Worm (Caenorhabditis elegans): Measurements from ENCODE around the gene F44F4.10.

Gene F44F4.10

DNA sequence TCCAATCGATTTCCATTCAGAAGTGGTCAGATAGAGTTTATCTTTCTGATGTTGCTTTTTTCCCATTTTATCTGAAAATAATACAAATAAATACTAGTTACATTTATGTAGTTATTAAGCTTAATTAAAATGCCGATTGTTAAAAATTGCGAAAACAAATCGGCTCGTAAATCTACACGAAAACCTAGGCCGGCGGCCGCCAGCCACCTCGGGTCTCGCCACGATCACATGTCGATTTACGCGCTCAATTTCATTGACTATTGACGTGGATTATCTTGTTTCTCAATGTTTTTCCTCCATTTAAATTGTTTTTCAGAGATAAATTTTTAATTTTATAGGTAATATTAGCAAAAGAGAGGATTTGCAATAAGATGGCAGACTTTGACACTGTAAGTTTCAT, 44.5 kb downstream of the F44F4.10 start, which contains the start of the genes cyn-4 and copz-1 (continued):
- TF ChIP-seq lin-11 (tag; optimal IDR thresholded peaks at IDR 0.05) (peak; percentile 88), ZK546.5 (tag; optimal IDR thresholded peaks at IDR 0.05) (no peak), lsy-2 (tag; optimal IDR thresholded peaks at IDR 0.05) (peak; percentile 79 to 95), skn-1 (tag; optimal IDR thresholded peaks at IDR 0.05) (no peak), nhr-6 (tag; optimal IDR thresholded peaks at IDR 0.05) (no peak)

DNA sequence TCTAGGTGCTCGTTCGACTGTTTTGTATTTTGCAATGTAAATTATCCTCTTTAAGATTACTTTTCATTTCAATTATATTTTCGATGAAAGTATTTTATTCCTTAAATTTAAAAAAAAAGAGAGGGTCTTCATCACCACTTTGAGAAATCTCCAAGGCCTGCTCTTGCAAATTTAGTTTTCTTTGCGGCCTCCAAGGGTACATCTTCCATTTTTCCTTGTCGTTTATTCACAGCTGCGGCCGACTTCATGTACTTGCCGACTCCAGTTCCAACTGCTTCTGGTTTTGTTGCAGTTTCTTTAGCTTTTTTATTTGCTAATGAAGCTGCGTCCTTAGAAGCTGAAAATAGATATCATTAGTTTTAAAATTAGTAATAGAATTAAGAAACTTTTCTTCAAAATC, 46.4 kb downstream of the F44F4.10 start:
- TF ChIP-seq nhr-129 (tag; optimal IDR thresholded peaks at IDR 0.05), result no peak
- TF ChIP-seq C34F6.9 (tag; optimal IDR thresholded peaks at IDR 0.05), result no peak
- TF ChIP-seq ZK546.5 (tag; optimal IDR thresholded peaks at IDR 0.05), result no peak
- TF ChIP-seq ztf-11 (tag; optimal IDR thresholded peaks at IDR 0.05), result no peak
- no peak for TF ChIP-seq lin-11 (tag; optimal IDR thresholded peaks at IDR 0.05)
- no peak for TF ChIP-seq fos-1 (tag; optimal IDR thresholded peaks at IDR 0.05)
- no peak for TF ChIP-seq nhr-77 (tag; optimal IDR thresholded peaks at IDR 0.05)
- no peak for TF ChIP-seq sem-4 (tag; optimal IDR thresholded peaks at IDR 0.05)
- TF ChIP-seq lsy-2 (tag; optimal IDR thresholded peaks at IDR 0.05), result no peak
- no peak for TF ChIP-seq nhr-25 (tag; optimal IDR thresholded peaks at IDR 0.05)
- no peak for TF ChIP-seq mab-5 (tag; optimal IDR thresholded peaks at IDR 0.05)
- TF ChIP-seq egl-27 (tag; optimal IDR thresholded peaks at IDR 0.05), result no peak
- no peak for TF ChIP-seq F13H6.1 (tag; optimal IDR thresholded peaks at IDR 0.05)

DNA sequence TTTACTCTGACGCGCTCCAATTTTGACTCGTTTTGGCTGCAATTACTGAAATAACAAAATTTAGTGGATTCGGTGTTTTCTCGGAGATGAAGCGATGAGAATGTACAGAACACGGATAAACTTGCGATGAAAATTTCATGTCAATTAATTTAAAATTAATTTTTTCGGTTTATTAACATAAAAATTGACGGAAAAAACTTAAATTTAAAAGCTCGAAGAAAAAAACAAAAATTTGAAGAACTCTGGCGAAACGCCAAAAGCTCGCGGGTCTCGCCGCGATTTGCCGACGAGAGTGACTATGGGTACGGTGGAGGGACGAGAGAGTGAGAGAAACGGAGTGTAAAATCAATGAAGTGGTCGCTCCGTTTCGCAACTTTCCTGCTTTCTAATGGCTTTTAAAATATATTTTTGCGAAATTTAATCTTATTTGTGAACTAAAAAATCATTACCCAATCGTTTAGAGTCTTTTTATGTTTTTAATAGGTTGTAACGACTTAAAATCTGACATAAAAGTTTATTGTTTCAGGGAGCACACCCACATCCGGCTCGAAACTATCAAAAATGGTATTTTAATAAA, 48.3 kb downstream of the F44F4.10 start, which contains the start of the genes gmps-1 and cap-2:
Gene gmps-1, minus strand, starts transcription at position 51 of the 577 bp plus-strand sequence.
Gene cap-2, plus strand, starts transcription at position 527 of the 577 bp plus-strand sequence.
- TF ChIP-seq nhr-6 (tag; optimal IDR thresholded peaks at IDR 0.05), result peak; percentile 94
- peak; percentile 97 for TF ChIP-seq lin-11 (tag; optimal IDR thresholded peaks at IDR 0.05)
- peak; percentile 88 for TF ChIP-seq nhr-10 (tag; optimal IDR thresholded peaks at IDR 0.05)
- TF ChIP-seq fos-1 (tag; optimal IDR thresholded peaks at IDR 0.05), result peak; percentile 94
- TF ChIP-seq nhr-23 (tag; optimal IDR thresholded peaks at IDR 0.05), result no peak
- peak; percentile 95 for TF ChIP-seq sem-4 (tag; optimal IDR thresholded peaks at IDR 0.05)
- no peak for TF ChIP-seq elt-1 (tag; optimal IDR thresholded peaks at IDR 0.05)
- peak; percentile 79 for TF ChIP-seq snpc-4 (tag; optimal IDR thresholded peaks at IDR 0.05)
- TF ChIP-seq nhr-11 (tag; optimal IDR thresholded peaks at IDR 0.05), result no peak
- TF ChIP-seq dmd-4 (tag; optimal IDR thresholded peaks at IDR 0.05), result peak; percentile 57
- TF ChIP-seq lsy-2 (tag; optimal IDR thresholded peaks at IDR 0.05), result peak; percentile 100
- no peak for TF ChIP-seq ztf-11 (tag; optimal IDR thresholded peaks at IDR 0.05)
- TF ChIP-seq aly-2 (tag; optimal IDR thresholded peaks at IDR 0.05), result peak; percentile 6
- TF ChIP-seq sma-3 (GFP tag; optimal IDR thresholded peaks at IDR 0.05), result peak; percentile 95
- TF ChIP-seq nhr-237 (tag; optimal IDR thresholded peaks at IDR 0.05), result peak; percentile 79
- peak; percentile 97 for TF ChIP-seq crh-2 (tag; optimal IDR thresholded peaks at IDR 0.05)
- TF ChIP-seq mab-5 (tag; optimal IDR thresholded peaks at IDR 0.05), result peak; percentile 97
- peak; percentile 94 for TF ChIP-seq gmeb-1 (tag; optimal IDR thresholded peaks at IDR 0.05)
- peak; percentile 16 for TF ChIP-seq ama-1 (optimal IDR thresholded peaks at IDR 0.05)
- no peak for TF ChIP-seq peb-1 (tag; optimal IDR thresholded peaks at IDR 0.05)
- TF ChIP-seq lin-39 (tag; optimal IDR thresholded peaks at IDR 0.05), result peak; percentile 0
- TF ChIP-seq Y55F3AM.14 (GFP tag; optimal IDR thresholded peaks at IDR 0.05), result peak; percentile 71
- TF ChIP-seq egl-27 (tag; optimal IDR thresholded peaks at IDR 0.05), result peak; percentile 95
- TF ChIP-seq skn-1 (tag; optimal IDR thresholded peaks at IDR 0.05), result no peak
- TF ChIP-seq unc-39 (tag; optimal IDR thresholded peaks at IDR 0.05), result no peak
- TF ChIP-seq ceh-16 (tag; optimal IDR thresholded peaks at IDR 0.05), result peak; percentile 76
- TF ChIP-seq ZK546.5 (tag; optimal IDR thresholded peaks at IDR 0.05), result peak; percentile 78
- peak; percentile 96 for TF ChIP-seq ztf-4 (tag; optimal IDR thresholded peaks at IDR 0.05)
- peak; percentile 97 for TF ChIP-seq C34F6.9 (tag; optimal IDR thresholded peaks at IDR 0.05)
- peak; percentile 65 for TF ChIP-seq nhr-77 (tag; optimal IDR thresholded peaks at IDR 0.05)
- peak; percentile 22 for TF ChIP-seq nhr-12 (tag; optimal IDR thresholded peaks at IDR 0.05)
- TF ChIP-seq zag-1 (tag; optimal IDR thresholded peaks at IDR 0.05), result peak; percentile 73
- TF ChIP-seq ceh-82 (tag; optimal IDR thresholded peaks at IDR 0.05), result peak; percentile 97
- TF ChIP-seq mdl-1 (tag; optimal IDR thresholded peaks at IDR 0.05), result peak; percentile 52 to 79
- peak; percentile 87 for TF ChIP-seq nhr-129 (tag; optimal IDR thresholded peaks at IDR 0.05)
- peak; percentile 95 for TF ChIP-seq nhr-21 (tag; optimal IDR thresholded peaks at IDR 0.05)
- peak; percentile 97 for TF ChIP-seq F13H6.1 (tag; optimal IDR thresholded peaks at IDR 0.05)
- no peak for TF ChIP-seq ztf-1 (GFP tag; conservative IDR thresholded peaks at IDR 0.05)
- TF ChIP-seq sma-9 (GFP tag; optimal IDR thresholded peaks at IDR 0.05), result peak; percentile 98
- no peak for TF ChIP-seq sma-9 (tag; optimal IDR thresholded peaks at IDR 0.05)
- TF ChIP-seq elt-3 (tag; optimal IDR thresholded peaks at IDR 0.05), result no peak
- TF ChIP-seq mbf-1 (tag; optimal IDR thresholded peaks at IDR 0.05), result peak; percentile 40
- TF ChIP-seq blmp-1 (tag; optimal IDR thresholded peaks at IDR 0.05; ENCODE audit: insufficient read depth), result peak; percentile 51
- peak; percentile 95 for TF ChIP-seq R02D3.7 (tag; optimal IDR thresholded peaks at IDR 0.05)
- TF ChIP-seq nhr-25 (tag; optimal IDR thresholded peaks at IDR 0.05), result peak; percentile 97
- TF ChIP-seq lin-13 (GFP tag; optimal IDR thresholded peaks at IDR 0.05), result peak; percentile 96
- TF ChIP-seq unc-55 (GFP tag; optimal IDR thresholded peaks at IDR 0.05), result peak; percentile 99
- peak; percentile 87 for TF ChIP-seq unc-62 (GFP tag; optimal IDR thresholded peaks at IDR 0.05)
